Worm (Caenorhabditis elegans) whole organism, mixed stage, embryonic: ENCODE results near the gene ZK1307.7.
A peak's percentile ranks its signal among the peaks of the same experiment; 100 is the strongest.

Experiments used
- M03D4.4 ChIP-seq: sonication (generic microtip); optimal IDR thresholded peaks from 2 replicates; lab custom pipeline; 2017; ENCODE audit warnings: mild to moderate bottlenecking, missing genetic modification characterization, missing compliant biosample characterization
- bed-3 ChIP-seq: fragments of 200-800 bp; sonication (Bioruptor generic); optimal IDR thresholded peaks from 3 replicates; lab custom pipeline; 2018; ENCODE audit warnings: mild to moderate bottlenecking, missing genetic modification characterization, moderate library complexity, missing compliant biosample characterization
- ceh-39 ChIP-seq: fragments of 150-350 bp; optimal IDR thresholded peaks from 2 replicates; lab custom pipeline; 2014; ENCODE audit warnings: missing biosample characterization, missing genetic modification characterization
- ceh-43 ChIP-seq: fragments of 200-800 bp; sonication (Bioruptor generic); optimal IDR thresholded peaks from 2 replicates; lab custom pipeline; 2018; ENCODE audit warnings: mild to moderate bottlenecking, missing genetic modification characterization, moderate library complexity, missing compliant biosample characterization
- ceh-83 ChIP-seq: fragments of 200-800 bp; sonication (Bioruptor generic); optimal IDR thresholded peaks from 2 replicates; lab custom pipeline; 2018; ENCODE audit warnings: mild to moderate bottlenecking, missing genetic modification characterization, missing compliant biosample characterization
- ces-1 ChIP-seq: fragments of 150-350 bp; optimal IDR thresholded peaks from 2 replicates; lab custom pipeline; 2014; ENCODE audit warnings: missing biosample characterization, missing genetic modification reagents, missing genetic modification characterization
- cnd-1 ChIP-seq: fragments of 200-800 bp; sonication (Bioruptor generic); optimal IDR thresholded peaks from 2 replicates; lab custom pipeline; 2018; ENCODE audit warnings: mild to moderate bottlenecking, missing genetic modification characterization, missing compliant biosample characterization
- drap-1 ChIP-seq: fragments of 200-800 bp; sonication (Bioruptor generic); optimal IDR thresholded peaks from 3 replicates; lab custom pipeline; 2018; ENCODE audit warnings: mild to moderate bottlenecking, missing genetic modification characterization, missing compliant biosample characterization
- elt-1 ChIP-seq: sonication (generic microtip); optimal IDR thresholded peaks from 2 replicates; lab custom pipeline; 2017; ENCODE audit warnings: missing genetic modification characterization, mild to moderate bottlenecking, missing compliant biosample characterization, antibody characterized with exemption, moderate library complexity, borderline replicate concordance; ENCODE audit not compliant: insufficient read depth
- flh-1 ChIP-seq: fragments of 200-800 bp; sonication (Bioruptor generic); optimal IDR thresholded peaks from 2 replicates; lab custom pipeline; 2018; ENCODE audit warnings: mild to moderate bottlenecking, missing genetic modification characterization, moderate library complexity, missing compliant biosample characterization
- ham-2 ChIP-seq: fragments of 200-800 bp; sonication (Bioruptor generic); optimal IDR thresholded peaks from 2 replicates; lab custom pipeline; 2018; ENCODE audit warnings: mild to moderate bottlenecking, missing genetic modification characterization, missing compliant biosample characterization
- hlh-1 ChIP-seq: fragments of 150-350 bp; optimal IDR thresholded peaks from 2 replicates; lab custom pipeline; 2014; ENCODE audit warnings: missing biosample characterization, missing genetic modification reagents, missing genetic modification characterization
- lin-13 ChIP-seq: fragments of 150-350 bp; optimal IDR thresholded peaks from 2 replicates; lab custom pipeline; 2014; ENCODE audit warnings: missing biosample characterization, missing genetic modification characterization
- lin-32 ChIP-seq: fragments of 200-800 bp; sonication (Bioruptor generic); optimal IDR thresholded peaks from 2 replicates; lab custom pipeline; 2018; ENCODE audit warnings: mild to moderate bottlenecking, missing genetic modification characterization, missing compliant biosample characterization
- mab-5 ChIP-seq: fragments of 150-350 bp; optimal IDR thresholded peaks from 2 replicates; lab custom pipeline; 2014; ENCODE audit warnings: missing biosample characterization, missing genetic modification characterization
- mep-1 ChIP-seq: fragments of 150-350 bp; optimal IDR thresholded peaks from 2 replicates; lab custom pipeline; 2017; ENCODE audit warnings: missing biosample characterization, missing genetic modification reagents, missing genetic modification characterization, inconsistent platforms
- mls-2 ChIP-seq: sonication (generic microtip); optimal IDR thresholded peaks from 2 replicates; lab custom pipeline; 2016; ENCODE audit warnings: mild to moderate bottlenecking, missing genetic modification characterization, moderate library complexity, missing compliant biosample characterization
- nhr-12 ChIP-seq: fragments of 150-350 bp; optimal IDR thresholded peaks from 2 replicates; lab custom pipeline; 2014; ENCODE audit warnings: missing biosample characterization, missing genetic modification characterization
- nhr-2 ChIP-seq: fragments of 150-350 bp; optimal IDR thresholded peaks from 2 replicates; lab custom pipeline; 2014; ENCODE audit warnings: missing biosample characterization, missing genetic modification characterization
- nhr-237 ChIP-seq: fragments of 150-350 bp; optimal IDR thresholded peaks from 2 replicates; lab custom pipeline; 2014; ENCODE audit warnings: missing biosample characterization, missing genetic modification characterization
- nhr-28 ChIP-seq: fragments of 150-350 bp; optimal IDR thresholded peaks from 2 replicates; lab custom pipeline; 2014; ENCODE audit warnings: missing biosample characterization, missing genetic modification characterization
- nhr-76 ChIP-seq: sonication (generic microtip); optimal IDR thresholded peaks from 2 replicates; lab custom pipeline; 2017; ENCODE audit warnings: missing biosample characterization, missing genetic modification characterization
- pha-4 ChIP-seq: fragments of 150-350 bp; optimal IDR thresholded peaks from 2 replicates; lab custom pipeline; 2018; ENCODE audit warnings: missing biosample characterization, missing genetic modification reagents, missing genetic modification characterization
- sem-2 ChIP-seq: fragments of 200-800 bp; sonication (Bioruptor generic); optimal IDR thresholded peaks from 2 replicates; lab custom pipeline; 2018; ENCODE audit warnings: mild to moderate bottlenecking, missing genetic modification characterization, missing compliant biosample characterization
- snpc-4 ChIP-seq: fragments of 150-350 bp; optimal IDR thresholded peaks from 2 replicates; lab custom pipeline; 2014; ENCODE audit warnings: missing biosample characterization, missing genetic modification characterization
- sptf-1 ChIP-seq: sonication (generic microtip); optimal IDR thresholded peaks from 2 replicates; lab custom pipeline; 2017; ENCODE audit warnings: mild to moderate bottlenecking, missing genetic modification characterization, moderate library complexity, missing compliant biosample characterization
- unc-120 ChIP-seq: sonication (generic microtip); optimal IDR thresholded peaks from 2 replicates; lab custom pipeline; 2017; ENCODE audit warnings: missing genetic modification characterization, missing compliant biosample characterization; ENCODE audit not compliant: poor library complexity, severe bottlenecking
- unc-39 ChIP-seq: fragments of 150-350 bp; optimal IDR thresholded peaks from 2 replicates; lab custom pipeline; 2014; ENCODE audit warnings: missing biosample characterization, missing genetic modification characterization
- unc-62 ChIP-seq: fragments of 150-350 bp; optimal IDR thresholded peaks from 2 replicates; lab custom pipeline; 2014; ENCODE audit warnings: missing biosample characterization, missing genetic modification reagents, missing genetic modification characterization
- zip-8 ChIP-seq: fragments of 150-350 bp; optimal IDR thresholded peaks from 2 replicates; lab custom pipeline; 2014; ENCODE audit warnings: missing biosample characterization, missing genetic modification characterization
- ztf-11 ChIP-seq: fragments of 150-350 bp; optimal IDR thresholded peaks from 2 replicates; lab custom pipeline; 2014; ENCODE audit warnings: missing biosample characterization, missing genetic modification characterization

The ZK1307.7 gene

ce11 chrII:9651700-9652099 is 15.3 kb downstream of the ZK1307.7 start, which contains the start of gene ZK1307.4:
Gene ZK1307.4 (minus strand): TSS chrII:9651800.
- no peak for TF ChIP-seq mab-5
- no peak for TF ChIP-seq pha-4 (tag; lab: Kevin White, UChicago)
- no peak for TF ChIP-seq ceh-83 (GFP tag; lab: Kevin White, UChicago)
- TF ChIP-seq lin-32, result no peak
- no peak for TF ChIP-seq nhr-2
- TF ChIP-seq drap-1 (GFP tag; lab: Kevin White, UChicago), result no peak
- TF ChIP-seq bed-3 (GFP tag; lab: Kevin White, UChicago), result no peak
- TF ChIP-seq unc-120 (tag; lab: Kevin White, UChicago), result no peak
- TF ChIP-seq ces-1, result no peak
- TF ChIP-seq nhr-12, result no peak
- TF ChIP-seq sptf-1, result no peak
- TF ChIP-seq unc-39 (tag; lab: Kevin White, UChicago), result no peak
- no peak for TF ChIP-seq flh-1 (GFP tag; lab: Kevin White, UChicago)
- no peak for TF ChIP-seq snpc-4
- TF ChIP-seq lin-13 (tag; lab: Kevin White, UChicago), result no peak
- no peak for TF ChIP-seq hlh-1 (tag; lab: Kevin White, UChicago)
- TF ChIP-seq zip-8 (tag; lab: Kevin White, UChicago), result no peak

ce11 chrII:9652919-9653318 is 16.5 kb downstream of the ZK1307.7 start, which contains the start of gene ZK1307.3:
Gene ZK1307.3 (minus strand): TSS chrII:9653019.
- TF ChIP-seq nhr-76 (tag; lab: Kevin White, UChicago) (no peak), zip-8 (tag; lab: Kevin White, UChicago) (no peak), mls-2 (tag; lab: Kevin White, UChicago) (no peak)

- TF ChIP-seq elt-1, result no peak
- TF ChIP-seq mep-1 (tag; lab: Kevin White, UChicago), result no peak
- TF ChIP-seq pha-4 (tag; lab: Kevin White, UChicago), result no peak
- TF ChIP-seq lin-32, result no peak
- TF ChIP-seq snpc-4, result no peak
- no peak for TF ChIP-seq sem-2 (GFP tag; lab: Kevin White, UChicago)
- no peak for TF ChIP-seq M03D4.4 (tag; lab: Kevin White, UChicago)
- no peak for TF ChIP-seq ham-2 (GFP tag; lab: Kevin White, UChicago)
- no peak for TF ChIP-seq nhr-12
- TF ChIP-seq ztf-11 (tag; lab: Kevin White, UChicago), result no peak
- TF ChIP-seq unc-120 (tag; lab: Kevin White, UChicago), result no peak
- no peak for TF ChIP-seq unc-39 (tag; lab: Kevin White, UChicago)
- no peak for TF ChIP-seq ces-1
- TF ChIP-seq nhr-237, result no peak
- no peak for TF ChIP-seq ceh-43 (GFP tag; lab: Kevin White, UChicago)
- TF ChIP-seq mab-5, result no peak
- TF ChIP-seq hlh-1 (tag; lab: Kevin White, UChicago), result no peak
- TF ChIP-seq ceh-39 (tag; lab: Kevin White, UChicago), result no peak
- TF ChIP-seq, all 35 proteins: peak for 0
Observed at ce11 chrII:9653679-9654078, 17.3 kb downstream of the ZK1307.7 start, which contains the start of gene ZK1307.2. Gene ZK1307.2 (minus strand): TSS chrII:9653952.

ce11 chrII:9655530-9656139 is 19.2 kb downstream of the ZK1307.7 start, which contains the start of gene ZK1307.1:
Gene ZK1307.1 (minus strand): TSS chrII:9655580.
- TF ChIP-seq nhr-2 (no peak), zip-8 (tag; lab: Kevin White, UChicago) (peak; percentile 69), unc-62 (GFP tag; lab: Kevin White, UChicago) (peak; percentile 39), elt-1 (peak; percentile 12), ham-2 (GFP tag; lab: Kevin White, UChicago) (no peak), ceh-43 (GFP tag; lab: Kevin White, UChicago) (no peak)

ce11 chrII:9656210-9656755 is 19.9 kb downstream of the ZK1307.7 start, which contains the start of gene gstk-1:
Gene gstk-1 (plus strand): TSS chrII:9656705.
- TF ChIP-seq snpc-4 (no peak), unc-62 (GFP tag; lab: Kevin White, UChicago) (no peak), cnd-1 (tag; lab: Kevin White, UChicago) (no peak), ceh-83 (GFP tag; lab: Kevin White, UChicago) (no peak), zip-8 (tag; lab: Kevin White, UChicago) (no peak), ceh-43 (GFP tag; lab: Kevin White, UChicago) (no peak), pha-4 (tag; lab: Kevin White, UChicago) (no peak), lin-32 (no peak), ceh-39 (tag; lab: Kevin White, UChicago) (no peak), ham-2 (GFP tag; lab: Kevin White, UChicago) (no peak), hlh-1 (tag; lab: Kevin White, UChicago) (no peak), nhr-28 (tag; lab: Kevin White, UChicago) (no peak), flh-1 (GFP tag; lab: Kevin White, UChicago) (no peak)
